Fruit fly (Drosophila melanogaster): ENCODE data around the gene lqfR.

- TF ChIP-seq usp (GFP tag; optimal IDR thresholded peaks at IDR 0.05) (no peak), psq (optimal IDR thresholded peaks at IDR 0.05) (no peak), CG8478 (optimal IDR thresholded peaks at IDR 0.05) (no peak), Dll (optimal IDR thresholded peaks at IDR 0.05) (no peak), pan (optimal IDR thresholded peaks at IDR 0.05) (peak; percentile 72)
These were observed 42.3 kb upstream of the lqfR start for dm6 chr3R:22368777-22369214.

All from whole organism.